Fruit fly (Drosophila melanogaster): ENCODE results near the gene santa-maria.
A peak's percentile ranks its signal among the peaks of the same experiment; 100 is the strongest.

Gene santa-maria

dm6 chr2L:7407638-7408037 lies 43.4 kb downstream of the santa-maria start (continued):
- TF ChIP-seq ap (GFP tag; IDR thresholded peaks at IDR 0.05) = no peak

- no peak for TF ChIP-seq CG7357 (GFP tag; IDR thresholded peaks at IDR 0.05)
- TF ChIP-seq CG9437 (GFP tag; optimal IDR thresholded peaks at IDR 0.05) = no peak
- peak; percentile 61 for TF ChIP-seq CG10543 (GFP tag; optimal IDR thresholded peaks at IDR 0.05)
- TF ChIP-seq sd (tag; optimal IDR thresholded peaks at IDR 0.05) = peak; percentile 79
- peak; percentile 41 for TF ChIP-seq Med (GFP tag)
- TF ChIP-seq CG31224 (GFP tag; IDR thresholded peaks at IDR 0.05) = no peak
- no peak for TF ChIP-seq ewg (GFP tag; optimal IDR thresholded peaks at IDR 0.05)
- peak; percentile 27 for TF ChIP-seq stwl (tag; optimal IDR thresholded peaks at IDR 0.05)
- TF ChIP-seq sens (GFP tag) = peak; percentile 52
- peak; percentile 13 for TF ChIP-seq CG12769 (tag; optimal IDR thresholded peaks at IDR 0.05)
- peak; percentile 20 for TF ChIP-seq cg (GFP tag; optimal IDR thresholded peaks at IDR 0.05)
- no peak for TF ChIP-seq CG7987 (GFP tag; optimal IDR thresholded peaks at IDR 0.05)
Observed at dm6 chr2L:7404923-7405322, 46.1 kb downstream of the santa-maria start, which contains the start of gene CG5177. TSS of gene CG5177 (plus strand) at chr2L:7405227.

dm6 chr2L:7401627-7402026 lies 49.4 kb downstream of the santa-maria start:
- TF ChIP-seq CG12659 (GFP tag; optimal IDR thresholded peaks at IDR 0.05) = peak; percentile 64
- TF ChIP-seq eve (GFP tag; optimal IDR thresholded peaks at IDR 0.05) = peak in 1 of 2 experiments; percentile 37
- TF ChIP-seq CG2120 (GFP tag; optimal IDR thresholded peaks at IDR 0.05) = peak; percentile 80
- TF ChIP-seq pum (GFP tag; optimal IDR thresholded peaks at IDR 0.05) = no peak
- TF ChIP-seq CG13296 (GFP tag; optimal IDR thresholded peaks at IDR 0.05) = peak; percentile 62
- TF ChIP-seq Myb (GFP tag; optimal IDR thresholded peaks at IDR 0.05) = peak; percentile 15
- peak; percentile 79 for TF ChIP-seq gsb-n (tag; optimal IDR thresholded peaks at IDR 0.05)
- TF ChIP-seq nerfin-2 (GFP tag; IDR thresholded peaks at IDR 0.05; ENCODE audit: partially characterized antibody) = no peak
- no peak for TF ChIP-seq jumu (GFP tag; optimal IDR thresholded peaks at IDR 0.05)
- peak; percentile 93 for TF ChIP-seq vvl (GFP tag; IDR thresholded peaks at IDR 0.05)
- peak; percentile 64 for TF ChIP-seq CG4730 (GFP tag; IDR thresholded peaks at IDR 0.05)
- TF ChIP-seq Hsf (GFP tag; optimal IDR thresholded peaks at IDR 0.05) = peak; percentile 64
- no peak for TF ChIP-seq CG3995 (GFP tag; optimal IDR thresholded peaks at IDR 0.05)
- TF ChIP-seq CG7786 (GFP tag; optimal IDR thresholded peaks at IDR 0.05) = peak; percentile 13
- peak; percentile 75; the same call in 1 of the 2 replicates for TF ChIP-seq peb (GFP tag; IDR thresholded peaks at IDR 0.05)
- TF ChIP-seq Ets65A (GFP tag) = no peak
- TF ChIP-seq CG1647 (GFP tag; optimal IDR thresholded peaks at IDR 0.05) = peak; percentile 15
- no peak for TF ChIP-seq Atf3 (GFP tag; optimal IDR thresholded peaks at IDR 0.05)
- TF ChIP-seq Sox100B (GFP tag; optimal IDR thresholded peaks at IDR 0.05) = peak; percentile 53
- TF ChIP-seq fu2 (GFP tag; optimal IDR thresholded peaks at IDR 0.05) = no peak
- TF ChIP-seq NC2α (GFP tag; optimal IDR thresholded peaks at IDR 0.05) = no peak
- no peak for TF ChIP-seq fru (optimal IDR thresholded peaks at IDR 0.05)
- TF ChIP-seq Nf-YC (tag; optimal IDR thresholded peaks at IDR 0.05) = peak; percentile 42
- peak; percentile 82 for TF ChIP-seq Dbx (GFP tag; IDR thresholded peaks at IDR 0.05)
- 0 out of 2 replicates have a peak, but pooled peaks have one; percentile 37 for TF ChIP-seq CG32767 (GFP tag; IDR thresholded peaks at IDR 0.05)
- no peak for TF ChIP-seq amos (GFP tag; IDR thresholded peaks at IDR 0.05; ENCODE audit: partially characterized antibody)
- TF ChIP-seq pan (optimal IDR thresholded peaks at IDR 0.05) = no peak
- TF ChIP-seq pan (GFP tag; optimal IDR thresholded peaks at IDR 0.05 in 1 of 2, IDR thresholded peaks at IDR 0.05 in 1 of 2) = peak in 1 of 2 experiments; percentile 86
- peak; percentile 6 to 48 for TF ChIP-seq dpn (GFP tag; optimal IDR thresholded peaks at IDR 0.05)
- peak; percentile 72 for TF ChIP-seq CG10979 (tag; optimal IDR thresholded peaks at IDR 0.05)
- peak; percentile 74 for TF ChIP-seq H2.0 (GFP tag; IDR thresholded peaks at IDR 0.05)
- TF ChIP-seq CG6654 (GFP tag; optimal IDR thresholded peaks at IDR 0.05) = no peak
- no peak for TF ChIP-seq ham (GFP tag; IDR thresholded peaks at IDR 0.05)
- peak; percentile 60 for TF ChIP-seq D19A (tag; optimal IDR thresholded peaks at IDR 0.05)
- peak; percentile 78 for TF ChIP-seq lab (GFP tag; optimal IDR thresholded peaks at IDR 0.05)
- TF ChIP-seq Doc3 (GFP tag; IDR thresholded peaks at IDR 0.05; ENCODE audit: partially characterized antibody) = no peak
